Fruit fly (Drosophila melanogaster) whole organism: ENCODE measurements around the gene TfIIFalpha.

Experiments
- CG8478 ChIP-seq: fragments of >200 bp; optimal IDR thresholded peaks from 2 replicates; lab custom pipeline; 2018; ENCODE audit warnings: inconsistent platforms
- Dll ChIP-seq: fragments of >200 bp; optimal IDR thresholded peaks from 2 replicates; lab custom pipeline; 2017
- EcR ChIP-seq, 2 experiments: fragments of >200 bp; optimal IDR thresholded peaks; 2 replicates each; lab custom pipeline; 2017; ENCODE audit warnings: missing biosample characterization in 2 of 2, missing genetic modification characterization in 2 of 2, missing genetic modification reagents in 2 of 2
- psq ChIP-seq: fragments of >200 bp; optimal IDR thresholded peaks from 2 replicates; lab custom pipeline; 2017
- usp ChIP-seq: fragments of >200 bp; optimal IDR thresholded peaks from 2 replicates; lab custom pipeline; 2017; ENCODE audit warnings: missing biosample characterization, missing genetic modification characterization, mixed read lengths

DNA sequence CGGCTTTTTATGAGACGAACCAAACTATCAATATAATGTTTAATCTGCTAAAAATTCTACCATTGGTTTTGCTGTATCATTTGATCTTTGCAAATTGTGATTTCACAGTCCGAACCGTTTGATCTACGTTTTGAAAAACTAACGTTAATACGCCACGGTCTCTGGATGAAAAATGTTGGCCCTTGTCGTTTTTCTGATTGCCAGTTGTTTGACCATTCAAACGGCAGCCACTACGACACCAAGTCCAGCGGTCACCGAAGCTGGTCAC, 6.0 kb upstream of the TfIIFalpha start, which contains the start of gene CG42564:
- TF ChIP-seq CG8478 (lab: Kevin White, UChicago) = no peak
- TF ChIP-seq usp (GFP tag; lab: Kevin White, UChicago) = no peak
- TF ChIP-seq psq (lab: Kevin White, UChicago) = no peak
- TF ChIP-seq Dll = no peak
- no peak for TF ChIP-seq EcR (GFP tag; optimal IDR thresholded peaks at IDR 0.05; lab: Kevin White, UChicago)
